Fruit fly (Drosophila melanogaster) whole organism, prepupa: ENCODE measurements around the gene CG13458.
A peak's percentile ranks its signal among the peaks of the same experiment; 100 is the strongest.

Source experiments
- Blimp-1 ChIP-seq: fragments of 200-800 bp; sonication (Bioruptor generic); optimal IDR thresholded peaks from 3 replicates; lab custom pipeline; 2017; ENCODE audit warnings: missing biosample characterization, missing genetic modification characterization, mild to moderate bottlenecking, moderate library complexity, missing genetic modification reagents
- CG11294 ChIP-seq: fragments of 200-800 bp; sonication (Bioruptor generic); IDR thresholded peaks from 2 replicates; pipeline ENCODE4 v1.3.6; 2022; ENCODE audit warnings: missing biosample characterization, missing genetic modification characterization
- CG1621 ChIP-seq: fragments of 200-800 bp; sonication (Bioruptor generic); optimal IDR thresholded peaks from 3 replicates; lab custom pipeline; 2018; ENCODE audit warnings: missing biosample characterization, mild to moderate bottlenecking, missing genetic modification characterization
- CG16779 ChIP-seq: fragments of 200-800 bp; sonication (Bioruptor generic); optimal IDR thresholded peaks from 3 replicates; lab custom pipeline; 2017; ENCODE audit warnings: missing biosample characterization, mild to moderate bottlenecking, missing genetic modification characterization
- CG3032 ChIP-seq: fragments of 200-800 bp; optimal IDR thresholded peaks from 2 replicates; lab custom pipeline; 2019; ENCODE audit warnings: missing biosample characterization, mild to moderate bottlenecking, missing genetic modification characterization, moderate library complexity
- CG31627 ChIP-seq: fragments of 200-800 bp; sonication (Bioruptor generic); optimal IDR thresholded peaks from 3 replicates; lab custom pipeline; 2016; ENCODE audit warnings: missing biosample characterization, missing genetic modification characterization
- CG4318 ChIP-seq: fragments of 200-800 bp; sonication (Bioruptor generic); optimal IDR thresholded peaks from 3 replicates; lab custom pipeline; 2017; ENCODE audit warnings: missing biosample characterization, mild to moderate bottlenecking, missing genetic modification characterization
- CG6163 ChIP-seq: fragments of 200-800 bp; sonication (Bioruptor generic); IDR thresholded peaks from 3 replicates; pipeline ENCODE4 v1.3.6; 2022; ENCODE audit warnings: missing biosample characterization, missing genetic modification characterization
- CG6808 ChIP-seq: fragments of 200-800 bp; sonication (Bioruptor generic); optimal IDR thresholded peaks from 3 replicates; lab custom pipeline; 2017; ENCODE audit warnings: missing biosample characterization, missing genetic modification characterization, mild to moderate bottlenecking, moderate library complexity, missing genetic modification reagents
- CG7368 ChIP-seq: fragments of 200-800 bp; sonication (Bioruptor generic); optimal IDR thresholded peaks from 3 replicates; lab custom pipeline; 2016; ENCODE audit warnings: missing biosample characterization, missing genetic modification characterization
- CG9139 ChIP-seq: fragments of 200-800 bp; sonication (Bioruptor generic); optimal IDR thresholded peaks from 3 replicates; lab custom pipeline; 2017; ENCODE audit warnings: missing biosample characterization, mild to moderate bottlenecking, missing genetic modification characterization
- Eip75B ChIP-seq: fragments of 200-800 bp; sonication (Bioruptor generic); optimal IDR thresholded peaks from 3 replicates; lab custom pipeline; 2016; ENCODE audit warnings: missing biosample characterization, missing genetic modification characterization
- Eip78C ChIP-seq: fragments of 200-800 bp; sonication (Bioruptor generic); peaks from one replicate; lab custom pipeline; 2016; ENCODE audit warnings: missing biosample characterization, missing genetic modification characterization
- Eip93F ChIP-seq: fragments of 200-800 bp; sonication (Bioruptor generic); optimal IDR thresholded peaks from 2 replicates; lab custom pipeline; 2016; ENCODE audit warnings: missing biosample characterization, mild to moderate bottlenecking, missing genetic modification characterization
- Ets96B ChIP-seq: fragments of 200-800 bp; optimal IDR thresholded peaks from 2 replicates; lab custom pipeline; 2019; ENCODE audit warnings: missing biosample characterization, mild to moderate bottlenecking, missing genetic modification characterization, moderate library complexity
- Gug ChIP-seq: fragments of 200-800 bp; sonication (Bioruptor generic); IDR thresholded peaks from 2 replicates; pipeline ENCODE4 v1.3.6; 2022; ENCODE audit warnings: missing biosample characterization, missing genetic modification characterization
- Hr38 ChIP-seq: sonication (Bioruptor generic); optimal IDR thresholded peaks from 2 replicates; lab custom pipeline; 2016; ENCODE audit warnings: missing biosample characterization, missing genetic modification characterization
- Lpt ChIP-seq: fragments of 200-800 bp; sonication (Bioruptor generic); optimal IDR thresholded peaks from 3 replicates; lab custom pipeline; 2016; ENCODE audit warnings: missing biosample characterization, missing genetic modification characterization
- Met ChIP-seq: fragments of 200-800 bp; sonication (Bioruptor generic); optimal IDR thresholded peaks from 3 replicates; lab custom pipeline; 2016; ENCODE audit warnings: missing biosample characterization, missing genetic modification characterization
- Smox ChIP-seq: fragments of 200-800 bp; sonication (Bioruptor generic); optimal IDR thresholded peaks from 3 replicates; lab custom pipeline; 2016; ENCODE audit warnings: missing biosample characterization, missing genetic modification characterization
- Sox14 ChIP-seq: fragments of 200-800 bp; sonication (Bioruptor generic); optimal IDR thresholded peaks from 3 replicates; lab custom pipeline; 2016; ENCODE audit warnings: missing biosample characterization, missing genetic modification characterization
- achi ChIP-seq: fragments of 200-800 bp; sonication (Bioruptor generic); optimal IDR thresholded peaks from 3 replicates; lab custom pipeline; 2016; ENCODE audit warnings: missing biosample characterization, missing genetic modification characterization
- acj6 ChIP-seq: fragments of 200-800 bp; sonication (Bioruptor generic); optimal IDR thresholded peaks from 3 replicates; lab custom pipeline; 2016; ENCODE audit warnings: missing biosample characterization, missing genetic modification characterization
- cyc ChIP-seq: fragments of 200-800 bp; sonication (Bioruptor generic); optimal IDR thresholded peaks from 3 replicates; lab custom pipeline; 2016; ENCODE audit warnings: missing biosample characterization, missing genetic modification characterization
- dsx ChIP-seq: fragments of 200-800 bp; optimal IDR thresholded peaks from 3 replicates; lab custom pipeline; 2019; ENCODE audit warnings: missing biosample characterization, mild to moderate bottlenecking, missing genetic modification characterization, moderate library complexity; ENCODE audit not compliant: poor library complexity, severe bottlenecking
- esn ChIP-seq: fragments of 200-800 bp; sonication (Bioruptor generic); optimal IDR thresholded peaks from 2 replicates; lab custom pipeline; 2016; ENCODE audit warnings: missing biosample characterization, mild to moderate bottlenecking, missing genetic modification characterization, moderate library complexity
- fd59A ChIP-seq: fragments of 200-800 bp; sonication (Bioruptor generic); optimal IDR thresholded peaks from 2 replicates; lab custom pipeline; 2017; ENCODE audit warnings: missing biosample characterization, mild to moderate bottlenecking, missing genetic modification characterization, missing genetic modification reagents
- fkh ChIP-seq: fragments of 200-800 bp; sonication (Bioruptor generic); optimal IDR thresholded peaks from 3 replicates; lab custom pipeline; 2017; ENCODE audit warnings: missing biosample characterization, mild to moderate bottlenecking, missing genetic modification characterization, moderate library complexity
- lz ChIP-seq: fragments of 200-800 bp; sonication (Bioruptor generic); optimal IDR thresholded peaks from 3 replicates; lab custom pipeline; 2016; ENCODE audit warnings: missing biosample characterization, missing genetic modification characterization
- net ChIP-seq: fragments of 200-800 bp; sonication (Bioruptor generic); optimal IDR thresholded peaks from 3 replicates; lab custom pipeline; 2016; ENCODE audit warnings: missing biosample characterization, missing genetic modification characterization
- pdm3 ChIP-seq: fragments of 200-800 bp; sonication (Bioruptor generic); optimal IDR thresholded peaks from 3 replicates; lab custom pipeline; 2016; ENCODE audit warnings: missing biosample characterization, missing genetic modification characterization
- salr ChIP-seq, 2 experiments: fragments of 200-800 bp; sonication (Bioruptor generic); optimal IDR thresholded peaks; 3 replicates each; lab custom pipeline; 2016 to 2018; ENCODE audit warnings: missing biosample characterization in 2 of 2, missing genetic modification characterization in 2 of 2, mild to moderate bottlenecking in 1 of 2
- spab ChIP-seq: fragments of 200-800 bp; sonication (Bioruptor generic); optimal IDR thresholded peaks from 2 replicates; lab custom pipeline; 2017; ENCODE audit warnings: missing biosample characterization, mild to moderate bottlenecking, missing genetic modification characterization, missing genetic modification reagents
- ss ChIP-seq, 2 experiments: fragments of 200-800 bp; sonication (Bioruptor generic); optimal IDR thresholded peaks; 2 replicates in 1 of 2; 3 replicates in 1 of 2; lab custom pipeline; 2017 to 2018; ENCODE audit warnings: mild to moderate bottlenecking in 2 of 2, missing biosample characterization in 2 of 2, missing genetic modification characterization in 2 of 2, moderate library complexity in 1 of 2
- svp ChIP-seq: fragments of 200-800 bp; sonication (Bioruptor generic); peaks from one replicate; lab custom pipeline; 2016; ENCODE audit warnings: missing biosample characterization, missing genetic modification characterization
- vri ChIP-seq: fragments of 200-800 bp; sonication (Bioruptor generic); optimal IDR thresholded peaks from 3 replicates; lab custom pipeline; 2016; ENCODE audit warnings: missing biosample characterization, mild to moderate bottlenecking, missing genetic modification characterization

The CG13458 gene

dm6 chr3L:15108948-15109347 lies 4.4 kb upstream of the CG13458 start (continued):
- TF ChIP-seq fd59A (GFP tag; lab: Kevin White, UChicago) (no peak), Eip78C (GFP tag; lab: Kevin White, UChicago) (peak; percentile 82), Ets96B (tag; lab: Kevin White, UChicago) (peak; percentile 39), CG9139 (GFP tag; lab: Kevin White, UChicago) (no peak), salr (GFP tag; optimal IDR thresholded peaks at IDR 0.05; lab: Kevin White, UChicago) (no peak), achi (GFP tag; lab: Kevin White, UChicago) (peak; percentile 60), spab (GFP tag; lab: Kevin White, UChicago) (no peak), lz (GFP tag; lab: Kevin White, UChicago) (peak; percentile 26), Gug (peak; percentile 21; the same call in 1 of the 2 replicates), cyc (GFP tag; lab: Kevin White, UChicago) (no peak), CG11294 (GFP tag; lab: Robert Waterston, UW) (no peak), Hr38 (GFP tag; lab: Kevin White, UChicago) (no peak), acj6 (GFP tag; lab: Kevin White, UChicago) (peak; percentile 50), fkh (no peak), CG1621 (tag; lab: Kevin White, UChicago) (no peak), Eip93F (no peak)
- TF ChIP-seq, all 60 proteins: peak for 18

dm6 chr3L:15116536-15116935 lies 3.2 kb downstream of the CG13458 start, which contains the start of gene Cep135:
Gene Cep135 (plus strand): TSS chr3L:15116737.
- TF ChIP-seq CG31627 (no peak), Ets96B (tag; lab: Kevin White, UChicago) (no peak), CG6163 (no peak), Blimp-1 (GFP tag; lab: Kevin White, UChicago) (no peak), svp (GFP tag; lab: Kevin White, UChicago) (no peak), Eip78C (GFP tag; lab: Kevin White, UChicago) (peak; percentile 30), CG3032 (tag; lab: Kevin White, UChicago) (no peak), dsx (GFP tag; lab: Kevin White, UChicago) (no peak), pdm3 (GFP tag; lab: Kevin White, UChicago) (no peak), esn (GFP tag; lab: Kevin White, UChicago) (peak; percentile 10), CG4318 (GFP tag; lab: Kevin White, UChicago) (no peak), vri (no peak), acj6 (GFP tag; lab: Kevin White, UChicago) (no peak), ss (GFP tag; optimal IDR thresholded peaks at IDR 0.05; lab: Kevin White, UChicago) (no peak), net (GFP tag; lab: Kevin White, UChicago) (no peak), Met (GFP tag; lab: Kevin White, UChicago) (no peak), CG9139 (GFP tag; lab: Kevin White, UChicago) (no peak)

dm6 chr3L:15121272-15121671 lies 7.9 kb downstream of the CG13458 start, which contains the start of gene CG32847:
Gene CG32847 (plus strand): TSS chr3L:15121572.
- TF ChIP-seq cyc (GFP tag; lab: Kevin White, UChicago): no peak
- TF ChIP-seq Gug: no peak
- no peak for TF ChIP-seq Lpt (GFP tag; lab: Kevin White, UChicago)
- TF ChIP-seq lz (GFP tag; lab: Kevin White, UChicago): no peak
- TF ChIP-seq CG16779 (tag; lab: Kevin White, UChicago): no peak
- no peak for TF ChIP-seq CG11294 (GFP tag; lab: Robert Waterston, UW)
- TF ChIP-seq CG6808 (GFP tag; lab: Kevin White, UChicago): no peak
- no peak for TF ChIP-seq Sox14 (GFP tag; lab: Kevin White, UChicago)
- no peak for TF ChIP-seq Eip75B (GFP tag; lab: Kevin White, UChicago)
- TF ChIP-seq CG7368 (GFP tag; lab: Kevin White, UChicago): no peak
- no peak for TF ChIP-seq CG3032 (tag; lab: Kevin White, UChicago)
- no peak for TF ChIP-seq ss (GFP tag; optimal IDR thresholded peaks at IDR 0.05; lab: Kevin White, UChicago)
- no peak for TF ChIP-seq Eip78C (GFP tag; lab: Kevin White, UChicago)
- no peak for TF ChIP-seq acj6 (GFP tag; lab: Kevin White, UChicago)
- TF ChIP-seq Smox (GFP tag; lab: Kevin White, UChicago): no peak
- no peak for TF ChIP-seq svp (GFP tag; lab: Kevin White, UChicago)
- no peak for TF ChIP-seq achi (GFP tag; lab: Kevin White, UChicago)
